Fruit fly (Drosophila melanogaster): ENCODE results near the gene CG15258.

DNA sequence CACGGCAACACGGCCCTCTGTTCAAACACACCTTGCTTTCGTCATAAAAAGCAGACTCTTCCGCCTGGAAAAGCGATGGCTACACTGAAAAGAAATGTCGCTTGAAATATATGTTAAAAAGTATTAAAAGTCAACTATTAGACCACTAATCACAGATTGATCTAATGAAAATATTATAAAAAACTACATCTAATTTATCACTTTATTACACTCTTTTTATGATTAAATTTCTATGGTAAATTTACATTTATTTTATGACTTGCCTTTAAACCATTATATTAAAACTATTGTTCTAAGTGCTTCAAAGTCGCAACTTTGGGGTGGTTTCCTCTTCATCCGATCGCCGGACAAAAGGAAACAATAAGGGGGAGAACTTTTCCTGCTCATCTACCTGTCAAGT, 45.0 kb downstream of the CG15258 start:
- no peak for TF ChIP-seq D1 (tag; optimal IDR thresholded peaks at IDR 0.05)
- no peak for TF ChIP-seq CG34367 (tag; optimal IDR thresholded peaks at IDR 0.05)
- TF ChIP-seq fd96Ca (GFP tag; IDR thresholded peaks at IDR 0.05): no peak
- TF ChIP-seq EcR (GFP tag; optimal IDR thresholded peaks at IDR 0.05): no peak
- no peak for TF ChIP-seq CG14655 (GFP tag; optimal IDR thresholded peaks at IDR 0.05)
- TF ChIP-seq Ets98B (GFP tag; IDR thresholded peaks at IDR 0.05): no peak
- TF ChIP-seq CG12605 (GFP tag; IDR thresholded peaks at IDR 0.05): no peak
- TF ChIP-seq CG32121 (GFP tag; IDR thresholded peaks at IDR 0.05): no peak
- no peak for TF ChIP-seq CG8301 (tag; optimal IDR thresholded peaks at IDR 0.05)
- no peak for TF ChIP-seq CG9948 (tag; optimal IDR thresholded peaks at IDR 0.05)
- no peak for TF ChIP-seq Pif1A (GFP tag; optimal IDR thresholded peaks at IDR 0.05)
- TF ChIP-seq CG17806 (tag; optimal IDR thresholded peaks at IDR 0.05): no peak
- no peak for TF ChIP-seq CG8159 (tag; optimal IDR thresholded peaks at IDR 0.05)

Data from whole organism, pupa.